Fruit fly (Drosophila melanogaster): ENCODE measurements around the gene CG42655.

CG42655 gene

dm6 chr3L:19953612-19954011 is at the start of gene CG42655:
TSS of gene CG42655 (minus strand) at chr3L:19953712.
- TF ChIP-seq sv (GFP tag; optimal IDR thresholded peaks at IDR 0.05) (no peak), brk (GFP tag; optimal IDR thresholded peaks at IDR 0.05) (no peak), CG9705 (GFP tag; optimal IDR thresholded peaks at IDR 0.05) (no peak)

dm6 chr3L:20003235-20003493 is 49.7 kb upstream of the CG42655 start:
- TF ChIP-seq ey (GFP tag; optimal IDR thresholded peaks at IDR 0.05) (no peak), rgr (GFP tag; optimal IDR thresholded peaks at IDR 0.05) (no peak), Myc (optimal IDR thresholded peaks at IDR 0.05) (no peak), Dfd (GFP tag; optimal IDR thresholded peaks at IDR 0.05) (no peak), CG9705 (GFP tag; optimal IDR thresholded peaks at IDR 0.05) (no peak), Hr83 (GFP tag; optimal IDR thresholded peaks at IDR 0.05; ENCODE audit: poor library complexity, severe bottlenecking) (no peak), Mio (GFP tag; optimal IDR thresholded peaks at IDR 0.05) (no peak), psq (GFP tag; optimal IDR thresholded peaks at IDR 0.05) (no peak), HLH106 (tag; optimal IDR thresholded peaks at IDR 0.05) (no peak), N (GFP tag; optimal IDR thresholded peaks at IDR 0.05) (no peak), sv (GFP tag; optimal IDR thresholded peaks at IDR 0.05) (no peak), Abd-B (GFP tag; optimal IDR thresholded peaks at IDR 0.05) (no peak), usp (GFP tag; optimal IDR thresholded peaks at IDR 0.05) (no peak), sage (GFP tag; optimal IDR thresholded peaks at IDR 0.05) (no peak), Dif (GFP tag; optimal IDR thresholded peaks at IDR 0.05; ENCODE audit: partially characterized antibody) (no peak), tai (GFP tag; optimal IDR thresholded peaks at IDR 0.05) (no peak), lola (GFP tag; optimal IDR thresholded peaks at IDR 0.05) (no peak), Rel (GFP tag; optimal IDR thresholded peaks at IDR 0.05) (no peak), Rel (tag; optimal IDR thresholded peaks at IDR 0.05) (no peak)

- peak; percentile 75 for TF ChIP-seq Jra (GFP tag; optimal IDR thresholded peaks at IDR 0.05)
- peak; percentile 88 for TF ChIP-seq ey (GFP tag; optimal IDR thresholded peaks at IDR 0.05)
- peak; percentile 40 for TF ChIP-seq Rel (GFP tag; optimal IDR thresholded peaks at IDR 0.05)
- TF ChIP-seq Rel (tag; optimal IDR thresholded peaks at IDR 0.05), result peak; percentile 80
- no peak for TF ChIP-seq Dfd (GFP tag; optimal IDR thresholded peaks at IDR 0.05)
- TF ChIP-seq br (GFP tag; optimal IDR thresholded peaks at IDR 0.05), result peak; percentile 89
- TF ChIP-seq Abd-B (GFP tag; optimal IDR thresholded peaks at IDR 0.05), result no peak
- TF ChIP-seq h (GFP tag; optimal IDR thresholded peaks at IDR 0.05), result peak; percentile 93
- TF ChIP-seq usp (GFP tag; optimal IDR thresholded peaks at IDR 0.05), result no peak
- TF ChIP-seq Hnf4 (GFP tag; optimal IDR thresholded peaks at IDR 0.05), result peak; percentile 87
- peak; percentile 93 for TF ChIP-seq rgr (GFP tag; optimal IDR thresholded peaks at IDR 0.05)
- TF ChIP-seq Hr83 (GFP tag; optimal IDR thresholded peaks at IDR 0.05; ENCODE audit: poor library complexity, severe bottlenecking), result peak; percentile 81
- no peak for TF ChIP-seq N (GFP tag; optimal IDR thresholded peaks at IDR 0.05)
- peak; percentile 69 for TF ChIP-seq dsf (GFP tag; optimal IDR thresholded peaks at IDR 0.05; ENCODE audit: borderline replicate concordance)
- peak; percentile 85 for TF ChIP-seq sv (GFP tag; optimal IDR thresholded peaks at IDR 0.05)
- TF ChIP-seq woc (GFP tag; optimal IDR thresholded peaks at IDR 0.05), result peak; percentile 79
- no peak for TF ChIP-seq lola (GFP tag; optimal IDR thresholded peaks at IDR 0.05)
- TF ChIP-seq CG9705 (GFP tag; optimal IDR thresholded peaks at IDR 0.05), result peak; percentile 89
- TF ChIP-seq Myc (optimal IDR thresholded peaks at IDR 0.05), result no peak
- TF ChIP-seq Hr78 (GFP tag; optimal IDR thresholded peaks at IDR 0.05), result no peak
- peak; percentile 95 for TF ChIP-seq Sp1 (GFP tag; optimal IDR thresholded peaks at IDR 0.05)
- TF ChIP-seq pan (optimal IDR thresholded peaks at IDR 0.05), result peak; percentile 28
- peak; percentile 86 for TF ChIP-seq brk (GFP tag; optimal IDR thresholded peaks at IDR 0.05)
- peak; percentile 75 for TF ChIP-seq tai (GFP tag; optimal IDR thresholded peaks at IDR 0.05)
- peak; percentile 73 for TF ChIP-seq sage (GFP tag; optimal IDR thresholded peaks at IDR 0.05)
- TF ChIP-seq CG32264 (GFP tag; optimal IDR thresholded peaks at IDR 0.05), result peak; percentile 65
- TF ChIP-seq dl (GFP tag; optimal IDR thresholded peaks at IDR 0.05; ENCODE audit: insufficient read depth in 1 of 2, partially characterized antibody in 2 of 2), result no peak
- peak; percentile 90 for TF ChIP-seq OdsH (GFP tag; optimal IDR thresholded peaks at IDR 0.05)
- no peak for TF ChIP-seq jim (GFP tag; optimal IDR thresholded peaks at IDR 0.05)
- TF ChIP-seq GATAd (GFP tag; optimal IDR thresholded peaks at IDR 0.05), result peak; percentile 37
- TF ChIP-seq Mio (GFP tag; optimal IDR thresholded peaks at IDR 0.05), result no peak
- TF ChIP-seq psq (GFP tag; optimal IDR thresholded peaks at IDR 0.05), result peak; percentile 81
- no peak for TF ChIP-seq Vsx2 (GFP tag; optimal IDR thresholded peaks at IDR 0.05; ENCODE audit: partially characterized antibody)
- TF ChIP-seq dmrt93B (GFP tag; optimal IDR thresholded peaks at IDR 0.05), result peak; percentile 76
- TF ChIP-seq HLH106 (tag; optimal IDR thresholded peaks at IDR 0.05), result peak; percentile 95
- TF ChIP-seq Dif (GFP tag; optimal IDR thresholded peaks at IDR 0.05; ENCODE audit: partially characterized antibody), result no peak
- peak; percentile 63 for TF ChIP-seq CrebA (GFP tag; optimal IDR thresholded peaks at IDR 0.05; ENCODE audit: borderline replicate concordance)
- peak; percentile 91 for TF ChIP-seq fru (GFP tag; optimal IDR thresholded peaks at IDR 0.05)
- TF ChIP-seq foxo (GFP tag; optimal IDR thresholded peaks at IDR 0.05), result peak in 1 of 2 experiments; percentile 94
These were observed 49.1 kb upstream of the CG42655 start, which contains the start of gene CG7668 for dm6 chr3L:20002482-20003234. TSS of gene CG7668 (plus strand) at chr3L:20002736.
